Fruit fly (Drosophila melanogaster) whole organism, embryonic: ENCODE results near the gene CG32700.

Source experiments
- CG11093 ChIP-seq: fragments of 200-800 bp; sonication (Bioruptor generic); IDR thresholded peaks from 3 replicates; pipeline ENCODE4 v1.3.6; 2022; ENCODE audit warnings: missing biosample characterization, missing genetic modification characterization
- CG12391 ChIP-seq: fragments of 200-800 bp; sonication (Bioruptor generic); optimal IDR thresholded peaks from 3 replicates; lab custom pipeline; 2018; ENCODE audit warnings: missing biosample characterization, mild to moderate bottlenecking, missing genetic modification characterization, moderate library complexity
- CG13775 ChIP-seq: fragments of 200-800 bp; sonication (Bioruptor generic); optimal IDR thresholded peaks from 3 replicates; lab custom pipeline; 2017; ENCODE audit warnings: missing biosample characterization, mild to moderate bottlenecking, missing genetic modification characterization
- CG14710 ChIP-seq: fragments of 200-800 bp; sonication (Bioruptor generic); optimal IDR thresholded peaks from 3 replicates; lab custom pipeline; 2019; ENCODE audit warnings: missing biosample characterization, mild to moderate bottlenecking, missing genetic modification characterization, moderate library complexity
- CG15601 ChIP-seq: fragments of 200-800 bp; sonication (Bioruptor generic); optimal IDR thresholded peaks from 3 replicates; lab custom pipeline; 2019; ENCODE audit warnings: missing biosample characterization, mild to moderate bottlenecking, missing genetic modification characterization, moderate library complexity
- CG42726 ChIP-seq: fragments of 200-800 bp; sonication (Bioruptor generic); IDR thresholded peaks from 2 replicates; pipeline ENCODE4 v1.3.6; 2022; ENCODE audit warnings: missing biosample characterization, missing genetic modification characterization; ENCODE audit not compliant: partially characterized antibody
- CG4617 ChIP-seq: fragments of 200-800 bp; sonication (Bioruptor generic); optimal IDR thresholded peaks from 3 replicates; lab custom pipeline; 2016; ENCODE audit warnings: missing biosample characterization, missing genetic modification characterization, borderline replicate concordance
- CG5953 ChIP-seq: fragments of 200-800 bp; sonication (Bioruptor generic); IDR thresholded peaks from 2 replicates; pipeline ENCODE4 v1.3.6; 2022; ENCODE audit warnings: missing biosample characterization, missing genetic modification characterization
- CG7987 ChIP-seq: fragments of 200-800 bp; sonication (Bioruptor generic); optimal IDR thresholded peaks from 2 replicates; lab custom pipeline; 2018; ENCODE audit warnings: missing biosample characterization, mild to moderate bottlenecking, missing genetic modification characterization, moderate library complexity
- CG8281 ChIP-seq: fragments of 200-800 bp; sonication (Bioruptor generic); optimal IDR thresholded peaks from 2 replicates; lab custom pipeline; 2018; ENCODE audit warnings: missing biosample characterization, mild to moderate bottlenecking, missing genetic modification characterization, moderate library complexity
- D19B ChIP-seq: fragments of 200-800 bp; sonication (Bioruptor generic); optimal IDR thresholded peaks from 2 replicates; lab custom pipeline; 2017; ENCODE audit warnings: missing biosample characterization, mild to moderate bottlenecking, missing genetic modification characterization
- E2f1 ChIP-seq: fragments of 200-800 bp; sonication (Bioruptor generic); IDR thresholded peaks from 2 replicates; pipeline ENCODE4 v1.3.6; 2022; ENCODE audit warnings: missing biosample characterization, missing genetic modification characterization
- Eip74EF ChIP-seq, 2 experiments: fragments of 200-800 bp in 1 of 2; fragments of >200 bp in 1 of 2; sonication (Bioruptor generic) in 1 of 2; optimal IDR thresholded peaks; 2 replicates each; lab custom pipeline; 2017 to 2019; ENCODE audit warnings: missing biosample characterization in 2 of 2, missing genetic modification characterization in 2 of 2, mild to moderate bottlenecking in 1 of 2, moderate library complexity in 1 of 2
- HLH3B ChIP-seq: fragments of 200-800 bp; sonication (Bioruptor generic); IDR thresholded peaks from 2 replicates; pipeline ENCODE4 v1.3.6; 2022; ENCODE audit warnings: missing biosample characterization, missing genetic modification characterization
- NC2α ChIP-seq: fragments of 200-800 bp; sonication (Bioruptor generic); optimal IDR thresholded peaks from 2 replicates; lab custom pipeline; 2016; ENCODE audit warnings: missing biosample characterization, missing genetic modification characterization
- NFAT ChIP-seq: fragments of 200-800 bp; sonication (Bioruptor generic); IDR thresholded peaks from 2 replicates; pipeline ENCODE4 v1.3.6; 2022; ENCODE audit warnings: missing biosample characterization, missing genetic modification characterization
- Nf-YC ChIP-seq: fragments of 200-800 bp; optimal IDR thresholded peaks from 3 replicates; lab custom pipeline; 2019; ENCODE audit warnings: missing biosample characterization, mild to moderate bottlenecking, missing genetic modification characterization, moderate library complexity
- Oaz ChIP-seq: fragments of 200-800 bp; sonication (Bioruptor generic); IDR thresholded peaks from 2 replicates; pipeline ENCODE4 v1.3.6; 2022; ENCODE audit warnings: missing biosample characterization, missing genetic modification characterization
- Ptx1 ChIP-seq: fragments of 200-800 bp; sonication (Bioruptor generic); IDR thresholded peaks from 2 replicates; pipeline ENCODE4 v1.3.6; 2022; ENCODE audit warnings: missing biosample characterization, missing genetic modification characterization
- Stat92E ChIP-seq, 3 experiments: fragments of >200 bp in 2 of 3; fragments of 200-800 bp in 1 of 3; sonication (Bioruptor generic) in 1 of 3; optimal IDR thresholded peaks; 2 replicates each; lab custom pipeline; 2017 to 2019; ENCODE audit warnings: missing biosample characterization in 3 of 3, missing genetic modification characterization in 3 of 3, mild to moderate bottlenecking in 1 of 3, moderate library complexity in 1 of 3
- Trl ChIP-seq, 3 experiments: fragments of >200 bp in 2 of 3; fragments of 200-800 bp in 1 of 3; sonication (Bioruptor generic) in 1 of 3; optimal IDR thresholded peaks; 2 replicates in 1 of 3; 3 replicates in 2 of 3; lab custom pipeline; 2016 to 2017; ENCODE audit warnings: missing biosample characterization in 1 of 3, missing genetic modification characterization in 1 of 3
- amos ChIP-seq: fragments of 200-800 bp; sonication (Bioruptor generic); IDR thresholded peaks from 2 replicates; pipeline ENCODE4 v1.3.6; 2022; ENCODE audit warnings: missing biosample characterization, missing genetic modification characterization; ENCODE audit not compliant: partially characterized antibody
- aop ChIP-seq: fragments of 200-800 bp; sonication (Bioruptor generic); IDR thresholded peaks from 2 replicates; pipeline ENCODE4 v1.3.6; 2022; ENCODE audit warnings: missing biosample characterization, missing genetic modification characterization
- bbx ChIP-seq: fragments of 200-800 bp; sonication (Bioruptor generic); IDR thresholded peaks from 2 replicates; pipeline ENCODE4 v1.3.6; 2022; ENCODE audit warnings: missing biosample characterization, missing genetic modification characterization; ENCODE audit not compliant: partially characterized antibody
- ci ChIP-seq: fragments of 200-800 bp; sonication (Bioruptor generic); IDR thresholded peaks from 3 replicates; pipeline ENCODE4 v1.3.6; 2022; ENCODE audit warnings: missing biosample characterization, missing genetic modification characterization
- dm ChIP-seq: fragments of 200-800 bp; sonication (Bioruptor generic); optimal IDR thresholded peaks from 3 replicates; lab custom pipeline; 2016; ENCODE audit warnings: missing biosample characterization, missing genetic modification characterization
- ems ChIP-seq: fragments of 200-800 bp; sonication (Bioruptor generic); optimal IDR thresholded peaks from 3 replicates; lab custom pipeline; 2016; ENCODE audit warnings: missing biosample characterization, missing genetic modification characterization
- ftz-f1 ChIP-seq: fragments of 200-800 bp; sonication (Bioruptor generic); optimal IDR thresholded peaks from 2 replicates; lab custom pipeline; 2016; ENCODE audit warnings: missing biosample characterization, missing genetic modification characterization
- gfzf ChIP-seq: fragments of 200-800 bp; sonication (Bioruptor generic); optimal IDR thresholded peaks from 2 replicates; lab custom pipeline; 2016; ENCODE audit warnings: missing biosample characterization, mild to moderate bottlenecking, missing genetic modification characterization, moderate library complexity
- ham ChIP-seq: fragments of 200-800 bp; sonication (Bioruptor generic); IDR thresholded peaks from 2 replicates; pipeline ENCODE4 v1.3.6; 2022; ENCODE audit warnings: missing biosample characterization, missing genetic modification characterization
- hbn ChIP-seq: fragments of 200-800 bp; sonication (Bioruptor generic); IDR thresholded peaks from 2 replicates; pipeline ENCODE4 v1.3.6; 2022; ENCODE audit warnings: missing biosample characterization, missing genetic modification characterization; ENCODE audit not compliant: partially characterized antibody
- ind ChIP-seq: fragments of 200-800 bp; sonication (Bioruptor generic); optimal IDR thresholded peaks from 3 replicates; lab custom pipeline; 2016; ENCODE audit warnings: missing biosample characterization, missing genetic modification characterization
- jigr1 ChIP-seq: fragments of 200-800 bp; sonication (Bioruptor generic); IDR thresholded peaks from 3 replicates; pipeline ENCODE4 v1.3.6; 2022; ENCODE audit warnings: missing biosample characterization, missing genetic modification characterization
- lmd ChIP-seq: fragments of 200-800 bp; sonication (Bioruptor generic); IDR thresholded peaks from 2 replicates; pipeline ENCODE4 v1.3.6; 2022; ENCODE audit warnings: missing biosample characterization, missing genetic modification characterization
- maf-S ChIP-seq: fragments of 200-800 bp; sonication (Bioruptor generic); optimal IDR thresholded peaks from 2 replicates; lab custom pipeline; 2016; ENCODE audit warnings: missing biosample characterization, missing genetic modification characterization
- nau ChIP-seq: fragments of 200-800 bp; sonication (Bioruptor generic); optimal IDR thresholded peaks from 3 replicates; lab custom pipeline; 2017; ENCODE audit warnings: missing biosample characterization, mild to moderate bottlenecking, missing genetic modification characterization, missing genetic modification reagents
- nerfin-2 ChIP-seq: fragments of 200-800 bp; sonication (Bioruptor generic); IDR thresholded peaks from 2 replicates; pipeline ENCODE4 v1.3.6; 2022; ENCODE audit warnings: missing biosample characterization, missing genetic modification characterization; ENCODE audit not compliant: partially characterized antibody
- nom ChIP-seq: fragments of 200-800 bp; sonication (Bioruptor generic); optimal IDR thresholded peaks from 2 replicates; lab custom pipeline; 2017; ENCODE audit warnings: missing biosample characterization, missing genetic modification characterization, mild to moderate bottlenecking, moderate library complexity, missing genetic modification reagents
- run ChIP-seq: fragments of 200-800 bp; sonication (Bioruptor generic); optimal IDR thresholded peaks from 3 replicates; lab custom pipeline; 2018; ENCODE audit warnings: missing biosample characterization, mild to moderate bottlenecking, missing genetic modification characterization
- schlank ChIP-seq: fragments of 200-800 bp; sonication (Bioruptor generic); optimal IDR thresholded peaks from 2 replicates; lab custom pipeline; 2018; ENCODE audit warnings: missing biosample characterization, mild to moderate bottlenecking, missing genetic modification characterization
- sd ChIP-seq: fragments of 200-800 bp; sonication (Bioruptor generic); optimal IDR thresholded peaks from 3 replicates; lab custom pipeline; 2018; ENCODE audit warnings: missing biosample characterization, mild to moderate bottlenecking, missing genetic modification characterization, moderate library complexity
- stc ChIP-seq: fragments of 200-800 bp; sonication (Bioruptor generic); IDR thresholded peaks from 2 replicates; pipeline ENCODE4 v1.3.6; 2022; ENCODE audit warnings: missing biosample characterization, missing genetic modification characterization
- stwl ChIP-seq: fragments of 200-800 bp; sonication (Bioruptor generic); optimal IDR thresholded peaks from 3 replicates; lab custom pipeline; 2018; ENCODE audit warnings: missing biosample characterization, mild to moderate bottlenecking, missing genetic modification characterization, moderate library complexity
- sug ChIP-seq: fragments of 200-800 bp; optimal IDR thresholded peaks from 2 replicates; lab custom pipeline; 2019; ENCODE audit warnings: missing biosample characterization, mild to moderate bottlenecking, missing genetic modification characterization, moderate library complexity
- tup ChIP-seq: fragments of 200-800 bp; sonication (Bioruptor generic); optimal IDR thresholded peaks from 2 replicates; lab custom pipeline; 2016; ENCODE audit warnings: missing biosample characterization, mild to moderate bottlenecking, missing genetic modification characterization, moderate library complexity
- twi ChIP-seq: fragments of 200-800 bp; optimal IDR thresholded peaks from 2 replicates; lab custom pipeline; 2019; ENCODE audit warnings: missing biosample characterization, mild to moderate bottlenecking, missing genetic modification characterization, moderate library complexity
- zen2 ChIP-seq: fragments of 200-800 bp; sonication (Bioruptor generic); IDR thresholded peaks from 3 replicates; pipeline ENCODE4 v1.3.6; 2022; ENCODE audit warnings: missing biosample characterization, missing genetic modification characterization; ENCODE audit not compliant: partially characterized antibody

Gene CG32700

DNA sequence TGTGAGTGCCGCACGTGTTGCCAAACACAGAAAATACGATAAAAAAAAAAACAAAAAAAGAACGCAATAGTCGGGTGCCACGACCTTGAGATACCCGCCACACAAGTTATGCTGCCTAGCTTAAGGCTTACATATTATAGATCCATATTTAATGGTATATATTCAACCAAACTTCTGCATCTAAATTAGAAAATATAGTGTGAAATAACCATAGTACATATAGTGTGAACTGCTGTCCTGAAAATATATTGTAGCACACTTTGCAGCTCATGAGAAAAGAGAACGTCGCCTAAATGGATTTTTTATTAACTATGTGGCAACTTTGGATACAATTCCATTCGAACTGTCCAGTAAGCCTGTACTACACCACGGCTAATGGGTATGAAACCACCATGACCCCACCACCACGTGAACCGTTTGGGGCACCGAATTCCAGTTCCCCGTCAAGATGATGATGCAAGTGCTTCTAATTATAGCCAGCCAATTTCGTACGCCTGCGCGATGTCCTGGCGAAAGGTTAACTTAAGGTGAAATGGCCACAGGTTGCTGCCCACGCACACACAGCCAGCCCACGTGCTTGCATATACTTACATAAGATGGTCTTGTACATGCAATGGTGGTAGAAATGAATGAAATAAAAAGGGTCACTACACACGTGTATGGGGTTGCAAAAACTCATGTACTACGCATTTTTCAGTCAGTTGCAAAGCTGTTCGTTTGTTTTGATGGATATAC lies 49.6 kb upstream of the CG32700 start (continued):
- TF ChIP-seq bbx (GFP tag; lab: Robert Waterston, UW) (no peak), Ptx1 (peak; percentile 74), NC2α (peak; percentile 38), ham (no peak), Nf-YC (tag; lab: Kevin White, UChicago) (peak; percentile 51), lmd (GFP tag; lab: Robert Waterston, UW) (peak; percentile 77), dm (GFP tag; lab: Kevin White, UChicago) (peak; percentile 51), CG11093 (GFP tag; lab: Robert Waterston, UW) (peak; percentile 71), HLH3B (GFP tag; lab: Robert Waterston, UW) (0 out of 2 replicates have a peak, but pooled peaks have one; percentile 53), run (peak; percentile 22), stc (GFP tag; lab: Robert Waterston, UW) (peak; percentile 70), stwl (tag; lab: Kevin White, UChicago) (no peak), Oaz (GFP tag; lab: Robert Waterston, UW) (0 out of 2 replicates have a peak, but pooled peaks have one; percentile 29), Trl (optimal IDR thresholded peaks at IDR 0.05; lab: Kevin White, UChicago) (no peak), Trl (GFP tag; optimal IDR thresholded peaks at IDR 0.05; lab: Kevin White, UChicago) (peak; percentile 80), jigr1 (GFP tag; lab: Robert Waterston, UW) (peak; percentile 41; the same call in 1 of the 3 replicates), ind (GFP tag; lab: Kevin White, UChicago) (peak; percentile 75), CG4617 (GFP tag; lab: Kevin White, UChicago) (no peak), ci (0 out of 3 replicates have a peak, but pooled peaks have one; percentile 49), nom (peak; percentile 47), sd (tag; lab: Kevin White, UChicago) (peak; percentile 62), NFAT (peak; percentile 44; the same call in 1 of the 2 replicates), ftz-f1 (GFP tag; lab: Kevin White, UChicago) (peak; percentile 95), CG13775 (GFP tag; lab: Kevin White, UChicago) (peak; percentile 76), maf-S (GFP tag; lab: Kevin White, UChicago) (peak; percentile 40), CG7987 (GFP tag; lab: Kevin White, UChicago) (no peak), hbn (no peak), Eip74EF (GFP tag; optimal IDR thresholded peaks at IDR 0.05; lab: Kevin White, UChicago) (peak in 1 of 2 experiments; percentile 70), gfzf (no peak), amos (GFP tag; lab: Robert Waterston, UW) (peak; percentile 9; the same call in 1 of the 2 replicates), aop (GFP tag; lab: Robert Waterston, UW) (no peak), zen2 (no peak), CG14710 (tag; lab: Kevin White, UChicago) (peak; percentile 56), CG12391 (tag; lab: Kevin White, UChicago) (peak; percentile 76), twi (peak; percentile 42), sug (tag; lab: Kevin White, UChicago) (peak; percentile 56), CG15601 (tag; lab: Kevin White, UChicago) (peak; percentile 50), CG8281 (tag; lab: Kevin White, UChicago) (peak; percentile 50), ems (GFP tag; lab: Kevin White, UChicago) (peak; percentile 74), schlank (tag; lab: Kevin White, UChicago) (peak; percentile 12), CG42726 (GFP tag; lab: Robert Waterston, UW) (no peak), CG5953 (GFP tag; lab: Robert Waterston, UW) (no peak), nau (GFP tag; lab: Kevin White, UChicago) (peak; percentile 60), nerfin-2 (GFP tag; lab: Robert Waterston, UW) (no peak), Stat92E (GFP tag; optimal IDR thresholded peaks at IDR 0.05; lab: Kevin White, UChicago) (no peak), E2f1 (GFP tag; lab: Robert Waterston, UW) (peak; percentile 45), tup (GFP tag; lab: Kevin White, UChicago) (peak; percentile 57), D19B (peak; percentile 95)
